Worm (Caenorhabditis elegans) whole organism, late embryonic: ENCODE data around the gene pes-10.

Experiments
- C08G9.2 ChIP-seq: sonication (generic microtip); optimal IDR thresholded peaks from 2 replicates; lab custom pipeline; 2016; ENCODE audit warnings: mild to moderate bottlenecking, missing genetic modification characterization, moderate library complexity, missing compliant biosample characterization
- C38D4.7 ChIP-seq: fragments of 200-800 bp; sonication (Bioruptor generic); optimal IDR thresholded peaks from 2 replicates; lab custom pipeline; 2018; ENCODE audit warnings: mild to moderate bottlenecking, missing genetic modification characterization, moderate library complexity, missing compliant biosample characterization
- F13H6.1 ChIP-seq: sonication (generic microtip); optimal IDR thresholded peaks from 2 replicates; lab custom pipeline; 2016; ENCODE audit warnings: missing genetic modification characterization, missing compliant biosample characterization
- K02D7.2 ChIP-seq: sonication (generic microtip); optimal IDR thresholded peaks from 2 replicates; lab custom pipeline; 2017; ENCODE audit warnings: mild to moderate bottlenecking, missing genetic modification characterization, missing compliant biosample characterization
- K09A11.1 ChIP-seq: sonication (generic microtip); optimal IDR thresholded peaks from 2 replicates; lab custom pipeline; 2017; ENCODE audit warnings: antibody characterized with exemption, mild to moderate bottlenecking, missing genetic modification characterization, missing compliant biosample characterization; ENCODE audit not compliant: insufficient read depth
- Y22D7AL.16 ChIP-seq: sonication (generic microtip); optimal IDR thresholded peaks from 2 replicates; lab custom pipeline; 2016; ENCODE audit warnings: missing genetic modification characterization, missing compliant biosample characterization
- ahr-1 ChIP-seq: sonication (generic microtip); optimal IDR thresholded peaks from 2 replicates; lab custom pipeline; 2016; ENCODE audit warnings: missing genetic modification characterization, missing compliant biosample characterization
- ceh-14 ChIP-seq: sonication (generic microtip); optimal IDR thresholded peaks from 2 replicates; lab custom pipeline; 2016; ENCODE audit warnings: missing genotype, missing genetic modification characterization, missing compliant biosample characterization
- ceh-19 ChIP-seq: fragments of 200-800 bp; sonication (Bioruptor generic); optimal IDR thresholded peaks from 2 replicates; lab custom pipeline; 2018; ENCODE audit warnings: mild to moderate bottlenecking, missing genetic modification characterization, missing compliant biosample characterization
- ceh-22 ChIP-seq: sonication (generic microtip); optimal IDR thresholded peaks from 2 replicates; lab custom pipeline; 2017; ENCODE audit warnings: missing biosample characterization, missing genetic modification characterization
- ceh-34 ChIP-seq: sonication (generic microtip); optimal IDR thresholded peaks from 2 replicates; lab custom pipeline; 2016; ENCODE audit warnings: mild to moderate bottlenecking, missing genetic modification characterization, missing compliant biosample characterization
- ceh-6 ChIP-seq: fragments of 200-800 bp; sonication (Bioruptor generic); optimal IDR thresholded peaks from 2 replicates; lab custom pipeline; 2018; ENCODE audit warnings: mild to moderate bottlenecking, missing genetic modification characterization, missing compliant biosample characterization
- ceh-9 ChIP-seq: sonication (generic microtip); optimal IDR thresholded peaks from 2 replicates; lab custom pipeline; 2016; ENCODE audit warnings: mild to moderate bottlenecking, missing genetic modification characterization, inconsistent platforms, missing compliant biosample characterization
- dve-1 ChIP-seq: sonication (generic microtip); optimal IDR thresholded peaks from 2 replicates; lab custom pipeline; 2017; ENCODE audit warnings: antibody characterized with exemption, mild to moderate bottlenecking, missing genetic modification characterization, missing compliant biosample characterization
- elt-2 ChIP-seq: sonication (generic microtip); optimal IDR thresholded peaks from 2 replicates; lab custom pipeline; 2016; ENCODE audit warnings: missing genetic modification reagents, missing genetic modification characterization, missing compliant biosample characterization
- elt-4 ChIP-seq: sonication (generic microtip); optimal IDR thresholded peaks from 2 replicates; lab custom pipeline; 2016; ENCODE audit warnings: missing genetic modification characterization, missing compliant biosample characterization
- ets-4 ChIP-seq: sonication (generic microtip); optimal IDR thresholded peaks from 2 replicates; lab custom pipeline; 2016; ENCODE audit warnings: missing genetic modification characterization, missing compliant biosample characterization
- fax-1 ChIP-seq: sonication (generic microtip); optimal IDR thresholded peaks from 2 replicates; lab custom pipeline; 2016; ENCODE audit warnings: missing genotype, missing genetic modification characterization, missing compliant biosample characterization
- gmeb-2 ChIP-seq: sonication (generic microtip); optimal IDR thresholded peaks from 2 replicates; lab custom pipeline; 2016; ENCODE audit warnings: missing genetic modification characterization, inconsistent platforms, missing compliant biosample characterization
- hlh-13 ChIP-seq: fragments of 200-800 bp; sonication (Bioruptor generic); optimal IDR thresholded peaks from 2 replicates; lab custom pipeline; 2018; ENCODE audit warnings: mild to moderate bottlenecking, missing genetic modification characterization, missing compliant biosample characterization
- hlh-15 ChIP-seq: sonication (generic microtip); optimal IDR thresholded peaks from 2 replicates; lab custom pipeline; 2016; ENCODE audit warnings: missing genetic modification characterization, missing compliant biosample characterization
- hlh-8 ChIP-seq: sonication (generic microtip); optimal IDR thresholded peaks from 2 replicates; lab custom pipeline; 2016; ENCODE audit warnings: missing genotype, missing genetic modification characterization, missing compliant biosample characterization
- lim-6 ChIP-seq: sonication (generic microtip); optimal IDR thresholded peaks from 2 replicates; lab custom pipeline; 2016; ENCODE audit warnings: missing genetic modification characterization, missing compliant biosample characterization
- lin-11 ChIP-seq: fragments of 200-800 bp; sonication (Bioruptor generic); optimal IDR thresholded peaks from 2 replicates; lab custom pipeline; 2018; ENCODE audit warnings: mild to moderate bottlenecking, missing genetic modification characterization, missing compliant biosample characterization
- madf-2 ChIP-seq: sonication (generic microtip); optimal IDR thresholded peaks from 2 replicates; lab custom pipeline; 2017; ENCODE audit warnings: missing genetic modification characterization, missing compliant biosample characterization
- nhr-11 ChIP-seq: fragments of 150-350 bp; optimal IDR thresholded peaks from 2 replicates; lab custom pipeline; 2014; ENCODE audit warnings: missing biosample characterization, missing genetic modification characterization
- pag-3 ChIP-seq: sonication (generic microtip); optimal IDR thresholded peaks from 2 replicates; lab custom pipeline; 2016; ENCODE audit warnings: missing compliant biosample characterization, missing genetic modification characterization, borderline replicate concordance
- pha-4 ChIP-seq: fragments of 150-350 bp; optimal IDR thresholded peaks from 2 replicates; lab custom pipeline; 2018; ENCODE audit warnings: missing biosample characterization, missing genetic modification reagents, missing genetic modification characterization
- pqm-1 ChIP-seq: sonication (generic microtip); optimal IDR thresholded peaks from 2 replicates; lab custom pipeline; 2016; ENCODE audit warnings: missing genetic modification characterization, missing compliant biosample characterization
- ref-2 ChIP-seq: sonication (generic microtip); optimal IDR thresholded peaks from 2 replicates; lab custom pipeline; 2016; ENCODE audit warnings: missing genetic modification characterization, missing compliant biosample characterization
- rnt-1 ChIP-seq: sonication (generic microtip); optimal IDR thresholded peaks from 2 replicates; lab custom pipeline; 2016; ENCODE audit warnings: missing genetic modification characterization, missing compliant biosample characterization
- sdc-2 ChIP-seq: sonication (generic microtip); optimal IDR thresholded peaks from 2 replicates; lab custom pipeline; 2016; ENCODE audit warnings: missing genotype, missing genetic modification characterization, missing compliant biosample characterization
- sox-2 ChIP-seq: fragments of 200-800 bp; sonication (Bioruptor generic); IDR thresholded peaks from 2 replicates; pipeline ENCODE4 v1.3.6; 2022; ENCODE audit warnings: missing genetic modification reagents, missing genetic modification characterization, missing compliant biosample characterization
- syd-9 ChIP-seq: sonication (generic microtip); optimal IDR thresholded peaks from 2 replicates; lab custom pipeline; 2016; ENCODE audit warnings: mild to moderate bottlenecking, missing genetic modification characterization, moderate library complexity, missing compliant biosample characterization
- zip-5 ChIP-seq: sonication (generic microtip); optimal IDR thresholded peaks from 2 replicates; lab custom pipeline; 2016; ENCODE audit warnings: missing genetic modification characterization, missing compliant biosample characterization

The pes-10 gene

DNA sequence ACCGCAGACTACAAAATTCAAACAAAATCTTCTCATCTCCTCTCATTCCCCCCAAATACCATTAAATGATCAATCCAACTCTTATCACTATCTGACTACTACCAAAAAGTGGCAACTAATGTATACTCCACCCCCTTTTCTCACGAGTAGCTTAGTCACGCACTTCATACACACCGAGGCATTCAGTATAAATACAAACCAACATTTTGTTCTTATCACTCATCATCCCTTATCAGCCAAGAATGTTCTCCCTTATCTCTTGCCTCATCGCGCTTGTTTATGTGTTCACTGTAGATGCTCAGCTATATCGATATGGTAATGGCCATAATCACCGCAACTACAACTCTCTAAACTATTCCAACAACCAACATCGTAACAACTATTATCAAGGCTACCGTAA is 24.2 kb downstream of the pes-10 start, which contains the start of gene Y46G5A.36:
TSS of gene Y46G5A.36 (plus strand) at position 243 of the 400 bp plus-strand sequence.
- TF ChIP-seq ahr-1, result no peak
- no peak for TF ChIP-seq Y22D7AL.16 (tag; lab: Kevin White, UChicago)
- peak; percentile 94 for TF ChIP-seq elt-2 (tag; lab: Kevin White, UChicago)
- TF ChIP-seq lim-6 (tag; lab: Kevin White, UChicago), result no peak
- no peak for TF ChIP-seq nhr-11 (tag; lab: Kevin White, UChicago)
- no peak for TF ChIP-seq pqm-1
- TF ChIP-seq, all 69 proteins: peak for 1

DNA sequence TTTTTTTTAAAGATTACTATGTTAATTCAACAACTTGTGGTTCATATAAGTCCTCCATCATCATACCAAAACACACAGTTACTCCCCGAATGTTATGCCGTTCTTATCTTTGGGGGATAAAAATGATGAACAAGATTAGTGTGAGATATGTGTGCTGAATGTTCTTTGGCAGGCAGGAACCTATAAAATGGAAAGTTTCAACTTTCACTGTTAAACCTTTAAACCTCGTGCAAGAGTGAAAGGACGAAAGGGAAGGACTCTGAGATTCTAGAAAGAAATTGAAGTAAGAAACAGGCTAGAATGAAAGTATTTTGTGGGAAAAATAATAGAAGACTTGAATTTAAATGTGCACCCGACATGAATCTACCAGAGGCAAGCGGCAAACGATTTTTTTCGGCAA is 27.7 kb downstream of the pes-10 start:
- TF ChIP-seq ceh-19 (GFP tag; lab: Kevin White, UChicago), result no peak
- no peak for TF ChIP-seq rnt-1 (tag; lab: Kevin White, UChicago)
- TF ChIP-seq ceh-34 (tag; lab: Kevin White, UChicago), result no peak
- no peak for TF ChIP-seq ets-4 (tag; lab: Kevin White, UChicago)

DNA sequence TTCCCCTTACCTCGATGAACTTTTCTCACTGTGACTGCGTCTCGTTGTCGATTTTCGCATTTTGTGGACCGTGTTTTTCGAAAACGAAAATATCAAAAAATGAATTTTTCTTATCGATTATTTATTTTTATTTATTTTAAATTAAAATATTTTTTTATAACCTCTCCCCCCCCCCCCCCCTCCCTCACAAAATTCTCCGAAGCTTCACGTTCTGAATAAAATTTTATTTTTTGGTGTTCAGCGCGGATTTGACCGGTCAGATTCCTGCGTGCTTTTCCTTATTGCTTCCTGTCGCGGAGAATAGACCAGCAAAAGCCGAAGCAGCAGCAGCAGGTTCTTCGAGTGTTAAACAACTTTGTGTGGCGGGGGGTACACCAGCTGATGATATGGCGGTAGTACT is 29.1 kb downstream of the pes-10 start, which contains the start of gene Y46G5A.22:
TSS of gene Y46G5A.22 (minus strand) at position 101 of the 400 bp plus-strand sequence.
- TF ChIP-seq syd-9 (tag; lab: Kevin White, UChicago), result no peak
- no peak for TF ChIP-seq ets-4 (tag; lab: Kevin White, UChicago)
- no peak for TF ChIP-seq elt-4 (tag; lab: Kevin White, UChicago)
- no peak for TF ChIP-seq sox-2 (GFP tag; lab: Robert Waterston, UW)
- no peak for TF ChIP-seq Y22D7AL.16 (tag; lab: Kevin White, UChicago)
- TF ChIP-seq C08G9.2, result no peak
- no peak for TF ChIP-seq ceh-22 (tag; lab: Kevin White, UChicago)
- no peak for TF ChIP-seq lim-6 (tag; lab: Kevin White, UChicago)
- no peak for TF ChIP-seq ahr-1
- no peak for TF ChIP-seq hlh-15
- no peak for TF ChIP-seq K09A11.1 (tag; lab: Kevin White, UChicago)
- TF ChIP-seq pha-4, result no peak
- TF ChIP-seq hlh-8 (tag; lab: Kevin White, UChicago), result no peak
- TF ChIP-seq fax-1, result no peak

DNA sequence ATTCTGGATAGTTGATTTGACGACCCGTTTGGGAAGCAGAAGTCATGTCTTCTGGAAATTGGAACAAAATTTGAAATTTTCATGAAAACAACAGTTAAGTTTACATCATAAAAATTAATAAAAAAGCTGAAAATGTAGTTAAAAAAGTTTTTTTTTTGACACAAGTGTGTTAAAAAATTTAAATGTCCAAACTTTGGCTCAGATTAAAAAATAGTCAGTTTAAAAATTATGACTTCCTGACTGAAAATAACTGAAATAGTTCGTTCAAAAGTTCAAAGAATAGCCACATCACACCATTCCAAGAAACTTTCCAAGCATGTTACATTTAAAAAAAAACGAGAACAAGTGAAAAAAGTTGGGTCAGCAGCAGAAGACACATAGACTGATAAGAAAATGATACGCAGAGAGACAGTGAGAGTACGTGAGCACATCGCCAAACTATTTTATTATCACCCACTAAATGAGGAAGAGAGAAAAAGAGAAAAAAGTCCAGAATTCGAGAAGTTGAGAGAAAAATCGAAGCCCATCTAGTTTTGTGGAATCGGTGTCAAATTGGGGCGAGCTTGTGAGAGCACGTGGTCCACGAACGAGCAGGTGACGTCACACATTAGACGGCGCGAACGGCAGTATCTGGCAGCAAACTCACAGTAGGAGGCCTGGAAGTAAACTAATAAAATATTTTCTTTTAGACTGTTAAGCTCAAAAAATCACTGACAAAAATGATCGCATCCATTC is 31.1 kb downstream of the pes-10 start, which contains the start of gene acl-7:
TSS of gene acl-7 (minus strand) at position 51 of the 735 bp plus-strand sequence.
- peak; percentile 44 for TF ChIP-seq elt-2 (tag; lab: Kevin White, UChicago)
- no peak for TF ChIP-seq F13H6.1 (tag; lab: Kevin White, UChicago)
- TF ChIP-seq dve-1, result no peak
- no peak for TF ChIP-seq K02D7.2 (tag; lab: Kevin White, UChicago)
- no peak for TF ChIP-seq fax-1

DNA sequence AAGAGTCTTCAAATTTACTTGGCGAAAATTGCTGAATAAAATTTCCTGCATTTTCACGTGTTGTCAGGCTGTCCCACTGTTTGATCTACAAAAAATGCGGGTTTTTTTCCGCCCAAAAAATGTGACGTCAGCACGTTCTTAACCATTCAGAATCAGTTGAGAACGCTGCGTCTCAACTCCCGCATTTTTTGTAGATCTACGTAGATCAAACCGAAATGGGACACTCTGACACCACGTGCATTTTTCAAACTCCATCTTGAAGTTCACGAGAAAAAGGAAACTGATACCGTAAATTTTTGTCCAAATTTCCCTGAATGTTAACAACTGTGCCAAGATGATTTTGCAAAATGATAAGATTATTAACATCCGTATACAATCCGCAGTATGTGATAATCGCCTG is 34.4 kb downstream of the pes-10 start:
- TF ChIP-seq pha-4, result no peak
- TF ChIP-seq pqm-1, result no peak

DNA sequence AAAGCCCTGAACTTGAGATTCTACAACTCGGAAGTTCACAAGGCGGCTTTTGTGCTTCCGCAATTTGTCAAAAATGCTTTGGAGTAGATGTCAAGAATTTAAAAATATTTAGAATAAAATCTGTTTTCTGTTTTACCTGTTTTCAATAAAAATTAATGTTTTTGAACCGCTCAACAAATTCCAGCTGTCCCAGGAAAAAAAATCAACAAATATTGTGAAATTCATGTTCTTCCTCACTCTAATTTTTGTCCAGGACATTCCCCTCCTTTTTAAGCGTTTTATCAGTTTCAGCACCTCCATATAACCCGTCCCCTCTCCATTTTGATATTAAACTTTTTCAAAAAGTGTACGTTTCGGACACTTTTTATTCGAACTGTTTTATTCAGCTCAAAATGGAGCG is 36.9 kb downstream of the pes-10 start, which contains the start of gene Y46G5A.20:
TSS of gene Y46G5A.20 (plus strand) at position 301 of the 400 bp plus-strand sequence.
- TF ChIP-seq hlh-13 (GFP tag; lab: Kevin White, UChicago), result no peak
- no peak for TF ChIP-seq madf-2 (tag; lab: Kevin White, UChicago)
- TF ChIP-seq zip-5 (tag; lab: Kevin White, UChicago), result no peak
- no peak for TF ChIP-seq pag-3 (tag; lab: Kevin White, UChicago)
- TF ChIP-seq gmeb-2 (tag; lab: Kevin White, UChicago), result no peak
- no peak for TF ChIP-seq ahr-1
- no peak for TF ChIP-seq ceh-9 (tag; lab: Kevin White, UChicago)
- TF ChIP-seq ceh-34 (tag; lab: Kevin White, UChicago), result no peak
- no peak for TF ChIP-seq ref-2
- no peak for TF ChIP-seq rnt-1 (tag; lab: Kevin White, UChicago)
- TF ChIP-seq sdc-2, result no peak
- TF ChIP-seq C38D4.7 (GFP tag; lab: Kevin White, UChicago), result no peak
- no peak for TF ChIP-seq ceh-14 (tag; lab: Kevin White, UChicago)
- no peak for TF ChIP-seq ceh-19 (GFP tag; lab: Kevin White, UChicago)
- no peak for TF ChIP-seq ceh-6
- no peak for TF ChIP-seq K02D7.2 (tag; lab: Kevin White, UChicago)
- no peak for TF ChIP-seq dve-1
- no peak for TF ChIP-seq lin-11
